Worm (Caenorhabditis elegans) whole organism, L1 larva: ENCODE measurements around the gene nlp-2.

Experiments used
- C04F5.9 ChIP-seq: sonication (generic microtip); optimal IDR thresholded peaks from 2 replicates; lab custom pipeline; 2016; ENCODE audit warnings: missing genetic modification characterization, missing compliant biosample characterization
- C16A3.4 ChIP-seq: fragments of 150-350 bp; optimal IDR thresholded peaks from 2 replicates; lab custom pipeline; 2014; ENCODE audit warnings: missing biosample characterization, missing genetic modification characterization
- F16B12.6 ChIP-seq: fragments of 150-350 bp; optimal IDR thresholded peaks from 2 replicates; lab custom pipeline; 2014; ENCODE audit warnings: missing biosample characterization, missing genetic modification characterization
- aha-1 ChIP-seq: fragments of 150-350 bp; optimal IDR thresholded peaks from 2 replicates; lab custom pipeline; 2014; ENCODE audit warnings: missing biosample characterization, missing genetic modification characterization
- alr-1 ChIP-seq: fragments of 200-800 bp; sonication (Bioruptor generic); optimal IDR thresholded peaks from 2 replicates; lab custom pipeline; 2018; ENCODE audit warnings: borderline replicate concordance, mild to moderate bottlenecking, missing genetic modification characterization, missing compliant biosample characterization
- blmp-1 ChIP-seq: fragments of 150-350 bp; optimal IDR thresholded peaks from 2 replicates; lab custom pipeline; 2014; ENCODE audit warnings: missing biosample characterization, missing genetic modification characterization
- ceh-63 ChIP-seq: fragments of 200-800 bp; sonication (Bioruptor generic); optimal IDR thresholded peaks from 2 replicates; lab custom pipeline; 2018; ENCODE audit warnings: mild to moderate bottlenecking, missing genetic modification characterization, missing compliant biosample characterization
- ceh-82 ChIP-seq, 3 experiments: fragments of 150-350 bp in 1 of 3; sonication (generic microtip) in 2 of 3; optimal IDR thresholded peaks; 2 replicates each; lab custom pipeline; 2014 to 2017; ENCODE audit warnings: missing biosample characterization in 3 of 3, missing genetic modification characterization in 3 of 3
- ces-1 ChIP-seq: fragments of 150-350 bp; optimal IDR thresholded peaks from 2 replicates; lab custom pipeline; 2014; ENCODE audit warnings: missing biosample characterization, missing genetic modification reagents, missing genetic modification characterization
- efl-1 ChIP-seq, 4 experiments: fragments of 150-350 bp; optimal IDR thresholded peaks in 3 of 4; peaks in 1 of 4; 1 replicate in 1 of 4; 2 replicates in 3 of 4; lab custom pipeline; 2014; ENCODE audit warnings: missing biosample characterization in 2 of 4, missing genetic modification characterization in 2 of 4, missing genetic modification reagents in 2 of 4
- egl-13 ChIP-seq: sonication (generic microtip); optimal IDR thresholded peaks from 2 replicates; lab custom pipeline; 2016; ENCODE audit warnings: missing genotype, missing genetic modification reagents, missing genetic modification characterization, missing compliant biosample characterization
- elt-2 ChIP-seq: sonication (generic microtip); optimal IDR thresholded peaks from 2 replicates; lab custom pipeline; 2016; ENCODE audit warnings: missing genetic modification characterization, mild to moderate bottlenecking, inconsistent platforms, missing compliant biosample characterization, missing genetic modification reagents
- elt-3 ChIP-seq, 6 experiments: fragments of 150-350 bp in 1 of 6; sonication (generic microtip); optimal IDR thresholded peaks; 2 replicates each; lab custom pipeline; 2017 to 2018; ENCODE audit warnings: missing biosample characterization in 6 of 6, missing genetic modification characterization in 6 of 6, inconsistent platforms in 1 of 6
- ets-5 ChIP-seq: fragments of 200-800 bp; sonication (Bioruptor generic); IDR thresholded peaks from 2 replicates; pipeline ENCODE4 v1.3.6; 2022; ENCODE audit warnings: missing genetic modification characterization, missing compliant biosample characterization
- fkh-4 ChIP-seq: sonication (generic microtip); optimal IDR thresholded peaks from 2 replicates; lab custom pipeline; 2016; ENCODE audit warnings: missing compliant biosample characterization, missing genetic modification characterization, borderline replicate concordance
- fos-1 ChIP-seq: fragments of 150-350 bp; optimal IDR thresholded peaks from 2 replicates; lab custom pipeline; 2014; ENCODE audit warnings: missing biosample characterization, missing genetic modification characterization
- hlh-17 ChIP-seq: fragments of 200-800 bp; sonication (Bioruptor generic); optimal IDR thresholded peaks from 2 replicates; lab custom pipeline; 2018; ENCODE audit warnings: missing genetic modification characterization, mild to moderate bottlenecking, missing compliant biosample characterization, moderate library complexity, borderline replicate concordance
- isw-1 ChIP-seq: fragments of 200-800 bp; sonication (Bioruptor generic); IDR thresholded peaks from 2 replicates; pipeline ENCODE4 v1.3.6; 2022; ENCODE audit warnings: missing genetic modification characterization, missing compliant biosample characterization
- jun-1 ChIP-seq: fragments of 150-350 bp; optimal IDR thresholded peaks from 2 replicates; lab custom pipeline; 2014; ENCODE audit warnings: missing biosample characterization, missing genetic modification reagents, missing genetic modification characterization
- lin-13 ChIP-seq: fragments of 150-350 bp; optimal IDR thresholded peaks from 2 replicates; lab custom pipeline; 2014; ENCODE audit warnings: missing biosample characterization, missing genetic modification reagents, missing genetic modification characterization
- lin-14 ChIP-seq: fragments of 200-800 bp; sonication (Bioruptor generic); optimal IDR thresholded peaks from 2 replicates; lab custom pipeline; 2018; ENCODE audit warnings: mild to moderate bottlenecking, missing genetic modification characterization, moderate library complexity, missing compliant biosample characterization
- lin-35 ChIP-seq, 2 experiments: fragments of 150-350 bp; optimal IDR thresholded peaks; 2 replicates each; lab custom pipeline; 2014; ENCODE audit warnings: missing biosample characterization in 2 of 2, missing genetic modification characterization in 2 of 2, missing genetic modification reagents in 2 of 2
- lin-39 ChIP-seq: fragments of 150-350 bp; optimal IDR thresholded peaks from 2 replicates; lab custom pipeline; 2014; ENCODE audit warnings: missing biosample characterization, missing genetic modification reagents, missing genetic modification characterization
- lir-3 ChIP-seq: sonication (generic microtip); optimal IDR thresholded peaks from 2 replicates; lab custom pipeline; 2016; ENCODE audit warnings: mild to moderate bottlenecking, missing genetic modification characterization, moderate library complexity, missing compliant biosample characterization; ENCODE audit not compliant: poor library complexity
- lsy-2 ChIP-seq, 2 experiments: fragments of 150-350 bp; optimal IDR thresholded peaks; 2 replicates each; lab custom pipeline; 2014; ENCODE audit warnings: missing biosample characterization in 2 of 2, missing genetic modification characterization in 2 of 2
- mdl-1 ChIP-seq, 2 experiments: fragments of 150-350 bp; optimal IDR thresholded peaks; 2 replicates each; lab custom pipeline; 2014 to 2017; ENCODE audit warnings: missing biosample characterization in 2 of 2, missing genetic modification characterization in 2 of 2, inconsistent platforms in 1 of 2
- nhr-11 ChIP-seq: fragments of 150-350 bp; optimal IDR thresholded peaks from 2 replicates; lab custom pipeline; 2014; ENCODE audit warnings: missing biosample characterization, missing genetic modification characterization
- nhr-19 ChIP-seq: fragments of 200-800 bp; sonication (Bioruptor generic); conservative IDR thresholded peaks from 2 replicates; pipeline ENCODE4 v1.3.6; 2022; ENCODE audit warnings: missing genetic modification characterization, missing compliant biosample characterization
- nhr-20 ChIP-seq: sonication (generic microtip); optimal IDR thresholded peaks from 2 replicates; lab custom pipeline; 2016; ENCODE audit warnings: mild to moderate bottlenecking, missing genetic modification characterization, missing compliant biosample characterization
- nhr-237 ChIP-seq: fragments of 150-350 bp; optimal IDR thresholded peaks from 2 replicates; lab custom pipeline; 2014; ENCODE audit warnings: missing biosample characterization, missing genetic modification characterization
- nhr-47 ChIP-seq: sonication (generic microtip); optimal IDR thresholded peaks from 2 replicates; lab custom pipeline; 2016; ENCODE audit warnings: mild to moderate bottlenecking, missing genetic modification characterization, moderate library complexity, missing compliant biosample characterization
- nhr-71 ChIP-seq: sonication (generic microtip); optimal IDR thresholded peaks from 2 replicates; lab custom pipeline; 2016; ENCODE audit warnings: mild to moderate bottlenecking, missing genetic modification characterization, moderate library complexity, missing compliant biosample characterization
- nhr-85 ChIP-seq: sonication (generic microtip); peaks from one replicate; lab custom pipeline; 2016; ENCODE audit warnings: missing genetic modification characterization, inconsistent platforms, missing compliant biosample characterization
- nhr-90 ChIP-seq: sonication (generic microtip); optimal IDR thresholded peaks from 2 replicates; lab custom pipeline; 2016; ENCODE audit warnings: mild to moderate bottlenecking, missing genetic modification characterization, missing compliant biosample characterization; ENCODE audit not compliant: poor library complexity
- pqm-1 ChIP-seq: sonication (generic microtip); optimal IDR thresholded peaks from 3 replicates; lab custom pipeline; 2017; ENCODE audit warnings: missing biosample characterization, missing genetic modification characterization
- rnt-1 ChIP-seq: sonication (generic microtip); optimal IDR thresholded peaks from 2 replicates; lab custom pipeline; 2016; ENCODE audit warnings: mild to moderate bottlenecking, missing genetic modification characterization, moderate library complexity, missing compliant biosample characterization
- skn-1 ChIP-seq: fragments of 150-350 bp; optimal IDR thresholded peaks from 2 replicates; lab custom pipeline; 2014; ENCODE audit warnings: missing biosample characterization, missing genetic modification characterization
- snpc-4 ChIP-seq: fragments of 150-350 bp; optimal IDR thresholded peaks from 2 replicates; lab custom pipeline; 2014; ENCODE audit warnings: missing biosample characterization, missing genetic modification characterization
- snu-23 ChIP-seq: sonication (generic microtip); optimal IDR thresholded peaks from 2 replicates; lab custom pipeline; 2016; ENCODE audit warnings: missing genetic modification characterization, missing compliant biosample characterization
- sptf-1 ChIP-seq: fragments of 150-350 bp; optimal IDR thresholded peaks from 2 replicates; lab custom pipeline; 2014; ENCODE audit warnings: missing biosample characterization, missing genetic modification characterization
- sup-37 ChIP-seq: fragments of 200-800 bp; sonication (Bioruptor generic); optimal IDR thresholded peaks from 2 replicates; lab custom pipeline; 2018; ENCODE audit warnings: mild to moderate bottlenecking, missing genetic modification characterization, missing compliant biosample characterization
- unc-130 ChIP-seq: fragments of 150-350 bp; optimal IDR thresholded peaks from 2 replicates; lab custom pipeline; 2017; ENCODE audit warnings: missing biosample characterization, missing genetic modification characterization, inconsistent platforms
- unc-86 ChIP-seq: sonication (generic microtip); optimal IDR thresholded peaks from 2 replicates; lab custom pipeline; 2016; ENCODE audit warnings: missing genetic modification characterization, missing compliant biosample characterization
- unc-98 ChIP-seq: fragments of 200-800 bp; sonication (Bioruptor generic); IDR thresholded peaks from 2 replicates; pipeline ENCODE4 v1.3.6; 2022; ENCODE audit warnings: missing genetic modification characterization, missing compliant biosample characterization
- xbp-1 ChIP-seq: sonication (generic microtip); optimal IDR thresholded peaks from 2 replicates; lab custom pipeline; 2016; ENCODE audit warnings: missing genetic modification characterization, missing compliant biosample characterization
- zag-1 ChIP-seq: fragments of 150-350 bp; optimal IDR thresholded peaks from 2 replicates; lab custom pipeline; 2014; ENCODE audit warnings: missing biosample characterization, missing genetic modification characterization
- ztf-4 ChIP-seq: fragments of 150-350 bp; optimal IDR thresholded peaks from 2 replicates; lab custom pipeline; 2014; ENCODE audit warnings: missing biosample characterization, missing genetic modification characterization

nlp-2 gene

DNA sequence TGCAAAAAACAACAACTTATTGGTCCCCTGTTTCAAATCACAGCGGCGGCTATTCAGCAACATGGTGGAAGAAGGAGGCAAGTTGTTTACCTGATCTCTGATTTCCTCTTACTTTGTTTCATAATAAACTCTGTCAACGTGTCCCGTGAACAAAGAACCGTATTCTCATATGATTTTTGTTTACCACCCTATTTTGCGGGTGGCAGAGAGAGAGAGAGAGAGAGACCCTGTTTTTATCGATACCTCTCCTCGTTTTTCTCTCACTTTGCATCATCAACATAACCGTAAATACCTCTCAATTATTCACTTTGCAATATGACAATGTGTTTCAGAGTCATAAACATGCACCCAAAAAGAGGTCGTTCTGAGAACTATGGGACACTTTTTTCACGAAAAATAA, 27.1 kb downstream of the nlp-2 start (continued):
- TF ChIP-seq nhr-11 (tag; lab: Kevin White, UChicago) (no peak), F16B12.6 (tag; lab: Kevin White, UChicago) (no peak), jun-1 (no peak), egl-13 (tag; lab: Kevin White, UChicago) (no peak), ets-5 (GFP tag; lab: Robert Waterston, UW) (no peak), pqm-1 (tag; lab: Kevin White, UChicago) (no peak), nhr-19 (GFP tag; lab: Robert Waterston, UW) (0 out of 2 replicates have a peak, but pooled peaks have one; percentile 13), hlh-17 (no peak), fos-1 (no peak), elt-3 (tag; optimal IDR thresholded peaks at IDR 0.05; lab: Kevin White, UChicago) (peak in 1 of 6 experiments; percentile 58), unc-98 (GFP tag; lab: Robert Waterston, UW) (no peak), nhr-85 (tag; lab: Kevin White, UChicago) (peak; percentile 89), aha-1 (tag; lab: Kevin White, UChicago) (no peak), nhr-71 (peak; percentile 57), lin-13 (GFP tag; lab: Kevin White, UChicago) (no peak), sptf-1 (tag; lab: Kevin White, UChicago) (no peak), isw-1 (GFP tag; lab: Robert Waterston, UW) (no peak), lsy-2 (tag; optimal IDR thresholded peaks at IDR 0.05; lab: Kevin White, UChicago) (no peak), ztf-4 (no peak), zag-1 (tag; lab: Kevin White, UChicago) (no peak), ceh-63 (no peak), ceh-82 (tag; optimal IDR thresholded peaks at IDR 0.05; lab: Kevin White, UChicago) (no peak), nhr-20 (tag; lab: Kevin White, UChicago) (peak; percentile 52), C16A3.4 (tag; lab: Kevin White, UChicago) (peak; percentile 2), unc-86 (tag; lab: Kevin White, UChicago) (no peak), C04F5.9 (no peak), fkh-4 (tag; lab: Kevin White, UChicago) (no peak), nhr-237 (no peak), lin-39 (no peak), sup-37 (GFP tag; lab: Kevin White, UChicago) (no peak), lin-35 (GFP tag; optimal IDR thresholded peaks at IDR 0.05; lab: Kevin White, UChicago) (peak in 1 of 2 experiments; percentile 70)
- TF ChIP-seq, all 84 proteins: peak for 13

- TF ChIP-seq alr-1 (tag; lab: Kevin White, UChicago) (no peak), lin-39 (no peak)
These were observed 27.7 kb downstream of the nlp-2 start for ce11 chrX:2316859-2317258.

DNA sequence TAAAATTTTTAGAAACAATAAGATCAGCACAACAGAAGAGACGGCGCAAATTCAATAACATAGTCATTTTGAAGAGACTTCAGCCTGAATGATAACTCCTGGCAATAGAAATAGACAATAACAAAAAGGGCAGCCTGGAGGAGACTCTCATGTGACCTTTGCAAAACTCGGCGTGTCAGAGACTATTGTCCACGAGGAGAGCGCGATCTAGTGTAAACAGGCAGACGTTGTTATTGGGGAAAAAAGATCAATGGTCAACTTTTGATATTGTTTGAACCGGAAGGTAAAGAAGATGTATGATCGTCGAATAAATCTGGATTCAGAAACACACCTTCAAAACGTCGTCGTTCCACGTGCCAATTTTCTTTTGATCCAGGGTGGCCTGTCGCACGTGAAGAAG, 28.4 kb downstream of the nlp-2 start:
- no peak for TF ChIP-seq snpc-4 (tag; lab: Kevin White, UChicago)
- peak; percentile 25 for TF ChIP-seq lir-3 (tag; lab: Kevin White, UChicago)
- no peak for TF ChIP-seq alr-1 (tag; lab: Kevin White, UChicago)
- TF ChIP-seq rnt-1 (tag; lab: Kevin White, UChicago): peak; percentile 60
- TF ChIP-seq ztf-4: no peak
- peak; percentile 78 for TF ChIP-seq nhr-20 (tag; lab: Kevin White, UChicago)
- TF ChIP-seq skn-1 (tag; lab: Kevin White, UChicago): peak; percentile 76
- peak in 1 of 2 experiments; percentile 15 for TF ChIP-seq lsy-2 (tag; optimal IDR thresholded peaks at IDR 0.05; lab: Kevin White, UChicago)
- TF ChIP-seq blmp-1: peak; percentile 42
- peak in 1 of 2 experiments; percentile 4 for TF ChIP-seq efl-1 (optimal IDR thresholded peaks at IDR 0.05; lab: Kevin White, UChicago)
- TF ChIP-seq efl-1 (GFP tag; optimal IDR thresholded peaks at IDR 0.05 in 1 of 2; lab: Kevin White, UChicago): peak in 1 of 2 experiments; percentile 1
- peak; percentile 81 for TF ChIP-seq lin-14 (GFP tag; lab: Kevin White, UChicago)
- TF ChIP-seq nhr-47 (tag; lab: Kevin White, UChicago): peak; percentile 42
- no peak for TF ChIP-seq lin-39
- peak; percentile 36 for TF ChIP-seq C16A3.4 (tag; lab: Kevin White, UChicago)
- TF ChIP-seq ces-1 (GFP tag; lab: Kevin White, UChicago): no peak
- TF ChIP-seq mdl-1 (tag; optimal IDR thresholded peaks at IDR 0.05; lab: Kevin White, UChicago): peak in 1 of 2 experiments; percentile 94
- peak; percentile 11 for TF ChIP-seq xbp-1 (tag; lab: Kevin White, UChicago)
- peak in 1 of 2 experiments; percentile 50 for TF ChIP-seq lin-35 (GFP tag; optimal IDR thresholded peaks at IDR 0.05; lab: Kevin White, UChicago)
- peak; percentile 80 for TF ChIP-seq unc-130 (tag; lab: Kevin White, UChicago)
- TF ChIP-seq fos-1: no peak
- TF ChIP-seq elt-2 (tag; lab: Kevin White, UChicago): peak; percentile 24
- TF ChIP-seq nhr-85 (tag; lab: Kevin White, UChicago): peak; percentile 87
- TF ChIP-seq nhr-71: peak; percentile 81
- TF ChIP-seq elt-3 (tag; optimal IDR thresholded peaks at IDR 0.05; lab: Kevin White, UChicago): peak in 1 of 6 experiments; percentile 71
- TF ChIP-seq snu-23: peak; percentile 79
- peak; percentile 48 for TF ChIP-seq nhr-90
- TF ChIP-seq nhr-19 (GFP tag; lab: Robert Waterston, UW): peak; percentile 60
- TF ChIP-seq pqm-1 (tag; lab: Kevin White, UChicago): no peak
